Fruit fly (Drosophila melanogaster) whole organism, wandering third instar larva: Measurements from ENCODE around the gene Vha16-2.
A peak's percentile ranks its signal among the peaks of the same experiment; 100 is the strongest.

Source experiments
- Abd-B ChIP-seq: fragments of >200 bp; optimal IDR thresholded peaks from 2 replicates; lab custom pipeline; 2017; ENCODE audit warnings: missing biosample characterization, missing genetic modification characterization
- CG32264 ChIP-seq: fragments of 200-800 bp; sonication (Bioruptor generic); optimal IDR thresholded peaks from 2 replicates; lab custom pipeline; 2016; ENCODE audit warnings: missing biosample characterization, missing genetic modification characterization
- CG9705 ChIP-seq: fragments of 200-800 bp; sonication (Bioruptor generic); optimal IDR thresholded peaks from 2 replicates; lab custom pipeline; 2018; ENCODE audit warnings: missing biosample characterization, mild to moderate bottlenecking, missing genetic modification characterization
- CrebA ChIP-seq: fragments of 200-800 bp; sonication (Bioruptor generic); optimal IDR thresholded peaks from 2 replicates; lab custom pipeline; 2016; ENCODE audit warnings: missing biosample characterization, mild to moderate bottlenecking, missing genetic modification characterization, borderline replicate concordance
- Dfd ChIP-seq: fragments of >200 bp; optimal IDR thresholded peaks from 2 replicates; lab custom pipeline; 2017; ENCODE audit warnings: missing biosample characterization, missing genetic modification characterization
- Dif ChIP-seq: fragments of 200-275, 200-300 bp; sonication (Bioruptor generic); optimal IDR thresholded peaks from 2 replicates; lab custom pipeline; 2018; ENCODE audit warnings: missing biosample characterization, missing genetic modification characterization; ENCODE audit not compliant: partially characterized antibody
- GATAd ChIP-seq: sonication (Bioruptor generic); optimal IDR thresholded peaks from 2 replicates; lab custom pipeline; 2016; ENCODE audit warnings: missing biosample characterization, missing genetic modification characterization
- HLH106 ChIP-seq: fragments of 200-800 bp; optimal IDR thresholded peaks from 3 replicates; lab custom pipeline; 2019; ENCODE audit warnings: missing biosample characterization, mild to moderate bottlenecking, missing genetic modification characterization, moderate library complexity
- Hr78 ChIP-seq: fragments of >200 bp; optimal IDR thresholded peaks from 2 replicates; lab custom pipeline; 2017; ENCODE audit warnings: missing biosample characterization, missing genetic modification characterization
- Hr83 ChIP-seq: fragments of 200-300 bp; sonication (Bioruptor generic); optimal IDR thresholded peaks from 2 replicates; lab custom pipeline; 2016; ENCODE audit warnings: missing biosample characterization, mild to moderate bottlenecking, missing genetic modification characterization, moderate library complexity; ENCODE audit not compliant: poor library complexity, severe bottlenecking
- Jra ChIP-seq: sonication (Bioruptor generic); optimal IDR thresholded peaks from 2 replicates; lab custom pipeline; 2016; ENCODE audit warnings: missing biosample characterization, missing genetic modification characterization
- Myc ChIP-seq: fragments of >200 bp; optimal IDR thresholded peaks from 2 replicates; lab custom pipeline; 2017
- N ChIP-seq: fragments of >200 bp; optimal IDR thresholded peaks from 2 replicates; lab custom pipeline; 2018; ENCODE audit warnings: missing biosample characterization, missing external identifiers, missing genetic modification characterization
- OdsH ChIP-seq: fragments of 200-800 bp; sonication (Bioruptor generic); optimal IDR thresholded peaks from 2 replicates; lab custom pipeline; 2016; ENCODE audit warnings: missing biosample characterization, mild to moderate bottlenecking, missing genetic modification characterization
- Rel ChIP-seq, 2 experiments: fragments of 200-800 bp; sonication (Bioruptor generic) in 1 of 2; optimal IDR thresholded peaks; 2 replicates in 1 of 2; 3 replicates in 1 of 2; lab custom pipeline; 2016 to 2019; ENCODE audit warnings: mild to moderate bottlenecking in 2 of 2, missing biosample characterization in 2 of 2, missing genetic modification characterization in 2 of 2, moderate library complexity in 1 of 2
- Sp1 ChIP-seq: fragments of 200-800 bp; sonication (Bioruptor generic); optimal IDR thresholded peaks from 3 replicates; lab custom pipeline; 2019; ENCODE audit warnings: missing biosample characterization, mild to moderate bottlenecking, missing genetic modification characterization, moderate library complexity
- Vsx2 ChIP-seq: fragments of 200-300, 225-300 bp; sonication (Bioruptor generic); optimal IDR thresholded peaks from 2 replicates; lab custom pipeline; 2018; ENCODE audit warnings: missing biosample characterization, missing genetic modification characterization; ENCODE audit not compliant: partially characterized antibody
- br ChIP-seq: fragments of 200-800 bp; sonication (Bioruptor generic); optimal IDR thresholded peaks from 2 replicates; lab custom pipeline; 2016; ENCODE audit warnings: missing biosample characterization, missing genetic modification characterization
- brk ChIP-seq: fragments of 200-800 bp; sonication (Bioruptor generic); optimal IDR thresholded peaks from 2 replicates; lab custom pipeline; 2016; ENCODE audit warnings: missing biosample characterization, mild to moderate bottlenecking, missing genetic modification characterization
- dl ChIP-seq, 2 experiments: fragments of 175-275, 200-275 bp in 1 of 2; fragments of 200-275 bp in 1 of 2; sonication (Bioruptor generic); optimal IDR thresholded peaks; lab custom pipeline; 2018; ENCODE audit warnings: mild to moderate bottlenecking in 2 of 2, missing biosample characterization in 2 of 2, missing genetic modification characterization in 2 of 2, moderate library complexity in 2 of 2; ENCODE audit not compliant: partially characterized antibody in 2 of 2, insufficient read depth in 1 of 2
- dmrt93B ChIP-seq: fragments of 200-800 bp; sonication (Bioruptor generic); optimal IDR thresholded peaks from 2 replicates; lab custom pipeline; 2018; ENCODE audit warnings: missing biosample characterization, mild to moderate bottlenecking, missing genetic modification characterization
- ey ChIP-seq: fragments of 200-800 bp; sonication (Bioruptor generic); optimal IDR thresholded peaks from 2 replicates; lab custom pipeline; 2016; ENCODE audit warnings: missing biosample characterization, missing genetic modification characterization
- jim ChIP-seq: fragments of 175-275, 200-325 bp; sonication (Bioruptor generic); optimal IDR thresholded peaks from 2 replicates; lab custom pipeline; 2016; ENCODE audit warnings: missing biosample characterization, mild to moderate bottlenecking, missing genetic modification characterization
- lola ChIP-seq: fragments of >200 bp; optimal IDR thresholded peaks from 2 replicates; lab custom pipeline; 2017; ENCODE audit warnings: missing biosample characterization, missing genetic modification characterization
- pan ChIP-seq: fragments of >200 bp; optimal IDR thresholded peaks from 2 replicates; lab custom pipeline; 2017
- psq ChIP-seq: fragments of 200-800 bp; sonication (Bioruptor generic); optimal IDR thresholded peaks from 3 replicates; lab custom pipeline; 2017; ENCODE audit warnings: missing biosample characterization, mild to moderate bottlenecking, missing genetic modification characterization, moderate library complexity
- rgr ChIP-seq: fragments of 200-800 bp; sonication (Bioruptor generic); optimal IDR thresholded peaks from 3 replicates; lab custom pipeline; 2016; ENCODE audit warnings: missing biosample characterization, mild to moderate bottlenecking, missing genetic modification characterization
- sage ChIP-seq: fragments of 200-800 bp; sonication (Bioruptor generic); optimal IDR thresholded peaks from 2 replicates; lab custom pipeline; 2016; ENCODE audit warnings: missing biosample characterization, mild to moderate bottlenecking, missing genetic modification characterization
- tai ChIP-seq: sonication (Bioruptor generic); optimal IDR thresholded peaks from 2 replicates; lab custom pipeline; 2016; ENCODE audit warnings: missing biosample characterization, missing genetic modification characterization
- usp ChIP-seq: fragments of >200 bp; optimal IDR thresholded peaks from 2 replicates; lab custom pipeline; 2017; ENCODE audit warnings: missing biosample characterization, missing genetic modification characterization
- woc ChIP-seq: sonication (Bioruptor generic); optimal IDR thresholded peaks from 2 replicates; lab custom pipeline; 2016; ENCODE audit warnings: missing biosample characterization, mild to moderate bottlenecking, missing genetic modification characterization

The Vha16-2 gene

DNA sequence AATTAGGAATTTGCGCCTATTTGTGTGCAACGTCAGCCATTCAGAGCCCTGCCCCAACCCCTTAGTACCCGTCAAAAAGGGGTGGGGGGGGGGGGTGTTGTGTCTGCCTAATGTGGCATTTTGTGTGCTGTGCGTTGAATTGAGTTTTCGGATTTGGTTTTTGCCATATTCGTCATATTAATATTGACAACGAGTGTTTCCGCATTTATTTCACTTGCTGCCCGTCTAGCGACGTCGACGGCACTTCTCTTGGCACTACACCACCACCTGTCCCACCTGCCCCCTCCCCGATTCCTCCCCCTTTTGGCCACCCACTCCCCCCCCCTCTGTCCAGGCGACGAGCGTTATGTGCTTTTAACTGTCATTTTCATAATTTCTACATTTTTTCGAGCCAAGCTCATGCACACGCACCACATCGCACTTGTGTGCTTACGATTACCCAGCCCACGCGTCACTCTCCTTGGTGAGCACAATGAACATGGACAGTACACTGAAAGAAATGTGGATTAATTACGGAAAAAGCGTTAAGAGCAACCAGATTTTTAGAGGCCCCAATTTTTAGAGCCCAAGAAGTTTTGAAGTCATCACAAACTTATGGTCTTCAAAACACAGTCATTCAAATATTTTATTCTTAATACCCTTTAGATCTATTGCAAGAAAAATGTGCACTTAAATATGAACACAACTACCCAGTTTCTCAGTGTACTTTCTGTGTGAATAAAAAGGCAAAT, 40.8 kb downstream of the Vha16-2 start (continued):
- no peak for TF ChIP-seq Abd-B (GFP tag; lab: Kevin White, UChicago)

DNA sequence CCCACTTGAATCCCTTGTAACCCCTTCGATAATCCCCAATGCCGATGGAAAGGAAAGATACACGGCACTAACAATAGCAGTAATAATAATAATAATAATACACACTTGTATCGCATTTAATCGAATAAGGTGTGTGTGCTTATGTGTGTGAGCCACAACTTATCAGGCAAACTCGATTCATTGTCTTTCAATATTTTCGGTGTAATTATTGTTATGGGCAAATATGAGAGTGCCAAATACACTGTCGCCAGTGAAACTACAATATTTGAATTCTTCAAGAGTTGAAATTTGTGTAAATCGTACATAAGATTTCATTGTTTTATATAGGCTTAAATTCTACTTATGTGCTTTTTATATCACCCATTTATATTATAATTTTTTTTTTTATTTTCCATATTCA, 41.5 kb downstream of the Vha16-2 start:
- TF ChIP-seq psq (GFP tag; lab: Kevin White, UChicago) (no peak), CrebA (GFP tag; lab: Kevin White, UChicago) (no peak), woc (GFP tag; lab: Kevin White, UChicago) (no peak), Dfd (GFP tag; lab: Kevin White, UChicago) (no peak), jim (GFP tag; lab: Kevin White, UChicago) (no peak), sage (GFP tag; lab: Kevin White, UChicago) (no peak), N (no peak), Hr83 (GFP tag; lab: Kevin White, UChicago) (no peak), Rel (GFP tag; optimal IDR thresholded peaks at IDR 0.05; lab: Kevin White, UChicago) (no peak), Rel (tag; optimal IDR thresholded peaks at IDR 0.05; lab: Kevin White, UChicago) (no peak), dmrt93B (GFP tag; lab: Kevin White, UChicago) (no peak), Abd-B (GFP tag; lab: Kevin White, UChicago) (no peak), brk (GFP tag; lab: Kevin White, UChicago) (no peak), HLH106 (tag; lab: Kevin White, UChicago) (no peak), CG32264 (GFP tag; lab: Kevin White, UChicago) (no peak), lola (GFP tag; lab: Kevin White, UChicago) (no peak), GATAd (GFP tag; lab: Kevin White, UChicago) (no peak), Hr78 (no peak)
- TF ChIP-seq, all 38 proteins: peak for 0

DNA sequence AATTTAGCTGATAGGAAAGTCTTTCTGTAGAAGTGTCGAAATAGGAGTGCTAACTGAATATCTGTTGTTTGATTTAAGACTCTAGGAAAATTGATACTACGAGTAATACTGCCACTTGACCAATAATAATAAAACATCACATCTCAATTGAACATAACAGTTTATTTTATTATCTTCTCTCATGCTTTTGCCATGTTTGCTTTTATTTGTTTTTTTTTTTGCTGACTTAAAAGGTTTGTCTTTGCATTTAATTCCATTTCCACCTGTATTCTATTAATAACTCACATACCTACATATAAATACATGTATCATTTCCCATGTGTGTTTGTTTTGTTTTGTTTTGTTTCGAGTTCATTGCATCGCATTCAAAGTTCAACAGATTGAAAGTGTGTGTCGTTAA, 47.9 kb downstream of the Vha16-2 start, which contains the start of the genes CG11714 and Fuca:
Gene CG11714 (minus strand): TSS at position 101 of the 400 bp plus-strand sequence.
Gene Fuca (minus strand): TSS at position 101 of the 400 bp plus-strand sequence.
- no peak for TF ChIP-seq dl (GFP tag; optimal IDR thresholded peaks at IDR 0.05; lab: Kevin White, UChicago; ENCODE audit: insufficient read depth in 1 of 2, partially characterized antibody in 2 of 2)
- TF ChIP-seq dmrt93B (GFP tag; lab: Kevin White, UChicago) = no peak
- TF ChIP-seq Vsx2 (GFP tag; lab: Kevin White, UChicago) = no peak
- no peak for TF ChIP-seq ey (GFP tag; lab: Kevin White, UChicago)
- TF ChIP-seq usp (GFP tag; lab: Kevin White, UChicago) = no peak
- TF ChIP-seq Sp1 (GFP tag; lab: Kevin White, UChicago) = no peak
- TF ChIP-seq Myc (lab: Kevin White, UChicago) = no peak
- no peak for TF ChIP-seq CG9705 (GFP tag; lab: Kevin White, UChicago)
- no peak for TF ChIP-seq brk (GFP tag; lab: Kevin White, UChicago)
- TF ChIP-seq Dfd (GFP tag; lab: Kevin White, UChicago) = no peak
- TF ChIP-seq tai (GFP tag; lab: Kevin White, UChicago) = no peak
- no peak for TF ChIP-seq psq (GFP tag; lab: Kevin White, UChicago)
- TF ChIP-seq Hr83 (GFP tag; lab: Kevin White, UChicago) = no peak
- TF ChIP-seq pan (lab: Kevin White, UChicago) = no peak
- no peak for TF ChIP-seq br
- no peak for TF ChIP-seq Jra (GFP tag; lab: Kevin White, UChicago)

DNA sequence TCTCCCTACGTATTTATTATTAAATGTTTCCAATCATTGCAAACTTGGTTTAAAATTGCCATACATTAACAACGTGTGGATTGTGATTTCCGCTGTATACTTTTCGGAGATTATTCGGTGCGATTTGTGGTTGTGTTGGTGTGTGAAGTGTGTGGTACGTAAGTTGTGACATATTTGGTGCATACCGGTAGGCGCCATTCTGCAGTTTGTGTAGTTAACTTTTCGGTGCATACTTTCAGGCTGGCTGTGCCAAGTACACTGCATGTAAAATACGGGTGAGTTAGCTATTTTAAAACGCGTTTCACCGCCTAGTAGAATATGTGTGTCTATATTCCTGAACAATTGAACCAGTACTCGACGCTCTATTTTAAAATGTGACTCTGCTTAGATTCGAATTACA, 48.5 kb downstream of the Vha16-2 start:
- no peak for TF ChIP-seq pan (lab: Kevin White, UChicago)
- peak; percentile 55 for TF ChIP-seq Hr78
- TF ChIP-seq N = peak; percentile 91
- no peak for TF ChIP-seq tai (GFP tag; lab: Kevin White, UChicago)
- no peak for TF ChIP-seq sage (GFP tag; lab: Kevin White, UChicago)
- TF ChIP-seq Sp1 (GFP tag; lab: Kevin White, UChicago) = no peak
- no peak for TF ChIP-seq woc (GFP tag; lab: Kevin White, UChicago)
- TF ChIP-seq Vsx2 (GFP tag; lab: Kevin White, UChicago) = peak; percentile 40
- peak; percentile 95 for TF ChIP-seq Myc (lab: Kevin White, UChicago)
- no peak for TF ChIP-seq CrebA (GFP tag; lab: Kevin White, UChicago)
- peak; percentile 23 for TF ChIP-seq Dif
- no peak for TF ChIP-seq GATAd (GFP tag; lab: Kevin White, UChicago)
- no peak for TF ChIP-seq OdsH (GFP tag; lab: Kevin White, UChicago)
- no peak for TF ChIP-seq rgr (GFP tag; lab: Kevin White, UChicago)
